Fruit fly (Drosophila melanogaster): Measurements from ENCODE around the gene Uch.

The Uch gene

dm6 chr2L:2178810-2179143 lies 35.2 kb downstream of the Uch start (continued):
- TF ChIP-seq Oli (tag; optimal IDR thresholded peaks at IDR 0.05), result peak; percentile 3
- TF ChIP-seq gsb-n (tag; optimal IDR thresholded peaks at IDR 0.05), result no peak
- TF ChIP-seq CG7745 (tag; optimal IDR thresholded peaks at IDR 0.05), result no peak
- no peak for TF ChIP-seq so (GFP tag; IDR thresholded peaks at IDR 0.05)
- peak; percentile 82 to 85 for TF ChIP-seq Trl (optimal IDR thresholded peaks at IDR 0.05)
- TF ChIP-seq Trl (GFP tag; optimal IDR thresholded peaks at IDR 0.05), result no peak
- no peak for TF ChIP-seq gcm (GFP tag; optimal IDR thresholded peaks at IDR 0.05)
- 0 out of 2 replicates have a peak, but pooled peaks have one; percentile 5 for TF ChIP-seq Bgb (GFP tag; IDR thresholded peaks at IDR 0.05; ENCODE audit: partially characterized antibody)
- TF ChIP-seq CG7987 (GFP tag; optimal IDR thresholded peaks at IDR 0.05), result no peak
- TF ChIP-seq grn (GFP tag; optimal IDR thresholded peaks at IDR 0.05), result peak; percentile 50
- TF ChIP-seq ken (GFP tag; IDR thresholded peaks at IDR 0.05), result no peak
- TF ChIP-seq CG4424 (GFP tag; optimal IDR thresholded peaks at IDR 0.05), result no peak
- peak; percentile 46; the same call in 1 of the 2 replicates for TF ChIP-seq wdn (GFP tag; IDR thresholded peaks at IDR 0.05)
- TF ChIP-seq grau (tag; optimal IDR thresholded peaks at IDR 0.05), result peak; percentile 75
- no peak for TF ChIP-seq Ssrp (tag; optimal IDR thresholded peaks at IDR 0.05)
- no peak for TF ChIP-seq CG11456 (GFP tag; IDR thresholded peaks at IDR 0.05)
- TF ChIP-seq Camta (GFP tag; optimal IDR thresholded peaks at IDR 0.05), result no peak
- no peak for TF ChIP-seq en (GFP tag; optimal IDR thresholded peaks at IDR 0.05)
- no peak for TF ChIP-seq peb (GFP tag; IDR thresholded peaks at IDR 0.05)
- no peak for TF ChIP-seq jumu (GFP tag; optimal IDR thresholded peaks at IDR 0.05)
- no peak for TF ChIP-seq B-H2 (GFP tag; optimal IDR thresholded peaks at IDR 0.05)
- no peak for TF ChIP-seq CG9797 (GFP tag; optimal IDR thresholded peaks at IDR 0.05)
- TF ChIP-seq Ets97D (GFP tag; optimal IDR thresholded peaks at IDR 0.05), result no peak
- TF ChIP-seq Ada2b (GFP tag; IDR thresholded peaks at IDR 0.05), result peak; percentile 21; the same call in 1 of the 2 replicates
- TF ChIP-seq CG5953 (GFP tag; IDR thresholded peaks at IDR 0.05), result 0 out of 2 replicates have a peak, but pooled peaks have one; percentile 20
- TF ChIP-seq CG2120 (GFP tag; optimal IDR thresholded peaks at IDR 0.05), result peak; percentile 18
- no peak for TF ChIP-seq CG3726 (GFP tag; IDR thresholded peaks at IDR 0.05)
- TF ChIP-seq CG14014 (GFP tag; IDR thresholded peaks at IDR 0.05), result 0 out of 2 replicates have a peak, but pooled peaks have one; percentile 4
- TF ChIP-seq fd3F (GFP tag; optimal IDR thresholded peaks at IDR 0.05), result no peak
- TF ChIP-seq eve (GFP tag; optimal IDR thresholded peaks at IDR 0.05), result peak in 1 of 2 experiments; percentile 23
- no peak for TF ChIP-seq Doc2 (GFP tag; IDR thresholded peaks at IDR 0.05)

DNA sequence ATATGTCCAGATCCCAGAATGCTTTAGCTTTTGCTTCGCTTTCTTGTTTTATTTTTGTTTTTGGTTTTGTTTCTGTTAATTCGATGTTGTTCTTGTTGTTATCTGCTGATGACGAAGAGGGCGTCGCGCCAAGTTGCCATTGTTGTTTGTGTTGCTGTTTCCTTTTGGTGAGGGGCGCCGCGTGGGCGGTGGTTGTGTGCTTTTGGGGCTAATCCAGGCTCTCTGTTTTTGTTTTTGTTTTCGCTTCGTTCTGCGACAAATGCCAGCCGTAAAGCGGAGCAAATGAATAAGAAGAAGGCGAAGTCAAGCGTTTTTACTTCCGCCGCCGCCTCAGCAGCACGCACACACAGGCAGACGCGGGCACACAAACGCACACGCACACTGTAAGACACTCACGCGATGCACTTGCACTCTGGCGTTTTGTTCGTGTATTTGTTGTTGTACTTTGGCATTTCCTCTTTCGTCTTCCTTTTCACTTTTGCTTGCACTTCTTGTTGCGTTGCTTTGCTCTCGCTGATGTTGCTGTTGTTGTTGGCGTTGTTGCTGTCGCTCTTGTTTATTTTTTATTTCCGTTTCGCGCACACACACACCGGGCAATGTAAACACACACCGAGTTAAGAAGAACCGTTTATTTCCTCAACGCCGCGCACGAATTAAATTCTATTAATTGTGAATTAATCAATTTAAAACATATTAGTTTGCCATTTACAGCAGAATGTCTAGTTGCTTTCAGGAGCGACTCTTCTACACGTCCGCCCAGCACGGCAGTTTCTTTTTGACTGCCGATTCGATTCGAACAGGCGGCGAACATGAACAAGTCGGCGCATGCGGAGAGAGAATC lies 35.8 kb downstream of the Uch start, which contains the start of gene aop:
aop (minus strand) TSS at position 786 of the 841 bp plus-strand sequence.
- TF ChIP-seq CG1529 (GFP tag; optimal IDR thresholded peaks at IDR 0.05), result peak; percentile 9
- TF ChIP-seq CG7987 (GFP tag; optimal IDR thresholded peaks at IDR 0.05), result peak; percentile 34
- no peak for TF ChIP-seq CG8281 (tag; optimal IDR thresholded peaks at IDR 0.05)
- no peak for TF ChIP-seq pita (GFP tag; optimal IDR thresholded peaks at IDR 0.05)
- peak; percentile 19 for TF ChIP-seq tap (tag; optimal IDR thresholded peaks at IDR 0.05)
- TF ChIP-seq CG8765 (GFP tag; IDR thresholded peaks at IDR 0.05), result no peak
- TF ChIP-seq CG12299 (tag; optimal IDR thresholded peaks at IDR 0.05), result peak; percentile 16
- peak; percentile 11 for TF ChIP-seq CG3281 (GFP tag; optimal IDR thresholded peaks at IDR 0.05)
- TF ChIP-seq Six4 (GFP tag; optimal IDR thresholded peaks at IDR 0.05), result no peak
- TF ChIP-seq Bteb2 (GFP tag; optimal IDR thresholded peaks at IDR 0.05), result peak; percentile 11
- TF ChIP-seq zf30C (GFP tag; optimal IDR thresholded peaks at IDR 0.05), result peak; percentile 39
- TF ChIP-seq CG10267 (tag; optimal IDR thresholded peaks at IDR 0.05), result peak; percentile 18
- peak; percentile 14 for TF ChIP-seq CG10431 (GFP tag; optimal IDR thresholded peaks at IDR 0.05)
- TF ChIP-seq lab (GFP tag; optimal IDR thresholded peaks at IDR 0.05), result peak; percentile 52
- peak; percentile 5 for TF ChIP-seq Hmr (GFP tag; optimal IDR thresholded peaks at IDR 0.05)
- TF ChIP-seq CG34422 (GFP tag; IDR thresholded peaks at IDR 0.05), result peak; percentile 58; the same call in 1 of the 3 replicates
- TF ChIP-seq CG17912 (GFP tag; optimal IDR thresholded peaks at IDR 0.05), result peak; percentile 57
- TF ChIP-seq fd3F (GFP tag; optimal IDR thresholded peaks at IDR 0.05), result no peak
- peak; percentile 29 for TF ChIP-seq unpg (GFP tag; optimal IDR thresholded peaks at IDR 0.05)
- no peak for TF ChIP-seq NC2α (GFP tag; optimal IDR thresholded peaks at IDR 0.05)
- TF ChIP-seq ham (GFP tag; IDR thresholded peaks at IDR 0.05), result no peak
- TF ChIP-seq peb (GFP tag; IDR thresholded peaks at IDR 0.05), result no peak
- no peak for TF ChIP-seq CG4854 (GFP tag; optimal IDR thresholded peaks at IDR 0.05)
